Worm (Caenorhabditis elegans) whole organism, L3 larva: ENCODE data around the gene fut-1.

Source experiments
- ama-1 ChIP-seq: fragments of 150-350 bp; optimal IDR thresholded peaks from 2 replicates; lab custom pipeline; 2018
- elt-1 ChIP-seq: fragments of 150-350 bp; optimal IDR thresholded peaks from 2 replicates; lab custom pipeline; 2014; ENCODE audit warnings: missing biosample characterization, missing genetic modification characterization
- elt-2 ChIP-seq: sonication (generic microtip); optimal IDR thresholded peaks from 2 replicates; lab custom pipeline; 2016; ENCODE audit warnings: missing genetic modification reagents, mild to moderate bottlenecking, missing genetic modification characterization, missing compliant biosample characterization
- elt-3 ChIP-seq, 3 experiments: fragments of 150-350 bp in 1 of 3; sonication (generic microtip) in 2 of 3; optimal IDR thresholded peaks; 2 replicates in 2 of 3; 4 replicates in 1 of 3; lab custom pipeline; 2014 to 2017; ENCODE audit warnings: missing biosample characterization in 3 of 3, missing genetic modification characterization in 3 of 3
- eor-1 ChIP-seq, 2 experiments: fragments of 150-350 bp; optimal IDR thresholded peaks; 2 replicates each; lab custom pipeline; 2014 to 2018; ENCODE audit warnings: missing biosample characterization in 2 of 2, missing genetic modification characterization in 2 of 2
- nhr-12 ChIP-seq: fragments of 150-350 bp; optimal IDR thresholded peaks from 2 replicates; lab custom pipeline; 2014; ENCODE audit warnings: missing biosample characterization, missing genetic modification characterization
- skn-1 ChIP-seq: fragments of 150-350 bp; optimal IDR thresholded peaks from 2 replicates; lab custom pipeline; 2014; ENCODE audit warnings: missing biosample characterization, missing genetic modification characterization
- ztf-4 ChIP-seq: fragments of 150-350 bp; optimal IDR thresholded peaks from 2 replicates; lab custom pipeline; 2014; ENCODE audit warnings: missing biosample characterization, missing genetic modification characterization

DNA sequence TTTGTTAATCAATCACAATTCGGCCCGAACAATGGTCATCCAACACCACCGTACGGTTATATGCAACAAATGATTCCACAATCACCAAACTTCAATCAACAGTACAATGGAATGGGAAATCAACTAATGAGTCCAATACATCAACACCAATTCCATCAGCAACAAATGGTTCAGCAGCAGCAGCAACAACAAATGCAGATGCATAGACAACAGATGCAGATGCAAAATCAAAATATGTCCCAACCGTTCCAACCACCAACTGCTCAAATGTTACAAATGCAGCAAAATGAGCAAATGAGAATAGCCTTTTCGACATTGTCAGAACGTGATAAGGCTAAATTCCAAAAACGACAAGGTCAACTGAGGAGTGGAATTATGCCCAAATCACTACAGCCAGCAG lies 17.1 kb upstream of the fut-1 start:
- TF ChIP-seq ztf-4 (tag; lab: Kevin White, UChicago) (no peak), skn-1 (tag; lab: Kevin White, UChicago) (no peak), eor-1 (tag; optimal IDR thresholded peaks at IDR 0.05; lab: Kevin White, UChicago) (no peak), elt-3 (tag; optimal IDR thresholded peaks at IDR 0.05; lab: Kevin White, UChicago) (no peak), elt-1 (tag; lab: Kevin White, UChicago) (no peak), elt-2 (no peak), ama-1 (lab: Kevin White, UChicago) (no peak), nhr-12 (tag; lab: Kevin White, UChicago) (no peak)
